Fruit fly (Drosophila melanogaster): ENCODE data around the gene CG32808.

The CG32808 gene

DNA sequence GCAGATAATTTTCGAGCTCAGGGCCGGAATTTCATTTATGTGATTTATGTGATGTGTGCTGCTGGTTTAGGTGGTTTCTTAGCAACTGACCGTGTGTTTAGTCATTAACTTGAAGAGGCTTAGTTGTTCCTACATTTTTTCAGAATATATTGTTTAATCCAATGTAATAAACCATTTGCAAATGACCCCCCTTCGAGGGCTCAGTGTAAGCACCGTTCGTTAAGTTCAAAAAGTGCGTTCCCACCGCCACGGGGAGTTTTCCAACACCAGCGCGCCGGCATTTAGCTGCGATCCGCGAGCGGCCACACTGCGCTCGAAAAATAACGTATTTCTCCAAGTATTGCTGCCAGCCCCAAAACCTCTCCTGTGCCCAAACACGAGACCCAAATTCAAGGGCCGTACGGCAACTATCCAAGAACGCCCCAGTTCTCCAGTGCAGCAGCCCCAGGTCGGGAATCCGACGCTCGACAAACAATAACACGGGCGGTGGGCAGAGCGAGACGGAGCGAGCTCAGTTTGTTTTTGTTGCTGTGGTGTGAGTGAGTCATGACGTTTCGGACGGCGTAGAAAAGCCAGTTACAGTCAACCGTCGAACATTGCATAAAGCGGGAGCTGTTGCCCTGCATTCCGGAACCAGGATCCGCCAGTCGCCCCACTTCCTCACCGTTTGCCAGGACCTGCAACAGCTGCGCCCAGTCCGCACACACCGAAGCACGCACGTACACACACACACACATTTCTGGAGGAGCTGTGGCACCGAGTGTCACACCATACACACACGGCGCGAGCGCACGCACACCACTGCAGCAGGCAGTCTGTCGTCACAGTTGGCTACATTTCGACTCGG lies 8.9 kb upstream of the CG32808 start, which contains the start of gene rush:
Gene rush (plus strand): TSS at position 277 of the 847 bp plus-strand sequence.
- TF ChIP-seq MTF-1 (GFP tag; optimal IDR thresholded peaks at IDR 0.05; ENCODE audit: borderline replicate concordance) (no peak), CG18599 (GFP tag; optimal IDR thresholded peaks at IDR 0.05) (peak; percentile 41), CG11560 (tag; IDR thresholded peaks at IDR 0.05) (no peak), Abd-B (GFP tag; optimal IDR thresholded peaks at IDR 0.05) (no peak), CG13424 (tag; optimal IDR thresholded peaks at IDR 0.05) (peak; percentile 25), luna (GFP tag; optimal IDR thresholded peaks at IDR 0.05) (no peak), Dad (GFP tag; optimal IDR thresholded peaks at IDR 0.05) (peak; percentile 31), CG14014 (GFP tag; IDR thresholded peaks at IDR 0.05) (peak; percentile 13; the same call in 1 of the 2 replicates), E2f2 (GFP tag; IDR thresholded peaks at IDR 0.05) (peak; percentile 73), CG2199 (GFP tag; IDR thresholded peaks at IDR 0.05) (no peak), ttk (GFP tag; IDR thresholded peaks at IDR 0.05) (no peak), stc (GFP tag; IDR thresholded peaks at IDR 0.05) (no peak), Lpt (GFP tag; optimal IDR thresholded peaks at IDR 0.05) (no peak), B-H1 (GFP tag; IDR thresholded peaks at IDR 0.05) (no peak), Oaz (GFP tag; IDR thresholded peaks at IDR 0.05) (no peak), ranshi (GFP tag; IDR thresholded peaks at IDR 0.05) (0 out of 2 replicates have a peak, but pooled peaks have one; percentile 24), CG12155 (GFP tag; optimal IDR thresholded peaks at IDR 0.05) (peak; percentile 37), kay (GFP tag; optimal IDR thresholded peaks at IDR 0.05) (peak; percentile 83), D (optimal IDR thresholded peaks at IDR 0.05) (no peak), D (GFP tag; optimal IDR thresholded peaks at IDR 0.05) (no peak), CG11398 (GFP tag; optimal IDR thresholded peaks at IDR 0.05) (no peak), HmgD (GFP tag; optimal IDR thresholded peaks at IDR 0.05) (peak; percentile 15), cad (GFP tag; optimal IDR thresholded peaks at IDR 0.05) (no peak), HmgZ (tag; optimal IDR thresholded peaks at IDR 0.05) (peak; percentile 26), amos (GFP tag; IDR thresholded peaks at IDR 0.05; ENCODE audit: partially characterized antibody) (0 out of 2 replicates have a peak, but pooled peaks have one; percentile 17), CG12104 (GFP tag; optimal IDR thresholded peaks at IDR 0.05) (no peak), tx (GFP tag; optimal IDR thresholded peaks at IDR 0.05) (no peak), caup (GFP tag; optimal IDR thresholded peaks at IDR 0.05; ENCODE audit: severe bottlenecking) (peak; percentile 3), HLHmδ (GFP tag; optimal IDR thresholded peaks at IDR 0.05) (peak; percentile 53), da (GFP tag; optimal IDR thresholded peaks at IDR 0.05) (no peak), CG4282 (GFP tag; optimal IDR thresholded peaks at IDR 0.05) (no peak), BEAF-32 (GFP tag; optimal IDR thresholded peaks at IDR 0.05) (peak; percentile 53), zfh2 (GFP tag; optimal IDR thresholded peaks at IDR 0.05) (peak; percentile 63), CG6765 (GFP tag; optimal IDR thresholded peaks at IDR 0.05) (no peak), CG12391 (tag; optimal IDR thresholded peaks at IDR 0.05) (peak; percentile 21), CG4730 (GFP tag; IDR thresholded peaks at IDR 0.05) (no peak), ro (GFP tag; IDR thresholded peaks at IDR 0.05) (no peak), yki (optimal IDR thresholded peaks at IDR 0.05) (no peak), corto (GFP tag; optimal IDR thresholded peaks at IDR 0.05) (no peak), Dp (GFP tag; optimal IDR thresholded peaks at IDR 0.05) (peak; percentile 61), bab2 (GFP tag; optimal IDR thresholded peaks at IDR 0.05) (peak; percentile 16), ewg (GFP tag; optimal IDR thresholded peaks at IDR 0.05) (peak; percentile 26), CG3407 (GFP tag; optimal IDR thresholded peaks at IDR 0.05) (no peak), fd3F (GFP tag; optimal IDR thresholded peaks at IDR 0.05) (no peak), Dip3 (GFP tag; optimal IDR thresholded peaks at IDR 0.05) (no peak), hkb (optimal IDR thresholded peaks at IDR 0.05) (no peak), hkb (GFP tag; IDR thresholded peaks at IDR 0.05) (no peak), Mrtf (GFP tag; IDR thresholded peaks at IDR 0.05) (no peak), CG14710 (tag; optimal IDR thresholded peaks at IDR 0.05) (peak; percentile 43), Doc3 (GFP tag; IDR thresholded peaks at IDR 0.05; ENCODE audit: partially characterized antibody) (no peak), peb (GFP tag; IDR thresholded peaks at IDR 0.05) (no peak)
